Worm (Caenorhabditis elegans) whole organism, L1 larva: ENCODE data around the gene F31B12.3.

ENCODE experiments used
- blmp-1 ChIP-seq: fragments of 150-350 bp; optimal IDR thresholded peaks from 2 replicates; lab custom pipeline; 2014; ENCODE audit warnings: missing biosample characterization, missing genetic modification characterization
- ces-1 ChIP-seq: fragments of 150-350 bp; optimal IDR thresholded peaks from 2 replicates; lab custom pipeline; 2014; ENCODE audit warnings: missing biosample characterization, missing genetic modification reagents, missing genetic modification characterization
- tlp-1 ChIP-seq: fragments of 150-350 bp; optimal IDR thresholded peaks from 2 replicates; lab custom pipeline; 2014; ENCODE audit warnings: missing biosample characterization, missing genetic modification characterization

DNA sequence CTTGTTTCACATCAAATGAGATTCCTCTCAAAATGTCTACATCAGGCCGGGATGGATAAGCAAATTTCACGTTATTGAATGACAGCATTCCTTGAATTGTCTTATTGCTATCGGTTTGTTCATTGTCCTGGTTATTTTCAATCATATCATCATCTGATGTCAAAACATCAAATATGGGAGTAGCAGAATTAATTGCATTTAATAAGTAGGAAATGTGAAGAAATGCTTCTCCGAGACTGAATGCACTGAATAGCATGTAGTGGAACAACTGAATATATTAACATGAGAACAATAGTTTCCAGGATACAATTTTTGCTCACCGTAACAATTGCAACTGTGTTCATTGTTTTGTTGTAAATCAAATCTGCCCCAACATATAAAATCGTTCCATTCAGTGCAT, 42.2 kb upstream of the F31B12.3 start:
- TF ChIP-seq ces-1 (GFP tag; lab: Kevin White, UChicago) (no peak), tlp-1 (tag; lab: Kevin White, UChicago) (no peak), blmp-1 (tag; lab: Kevin White, UChicago) (no peak)
